Fruit fly (Drosophila melanogaster) whole organism, embryonic: ENCODE data around the gene CG6972.

Experiments used
- Atf-2 ChIP-seq: fragments of 200-800 bp; sonication (Bioruptor generic); optimal IDR thresholded peaks from 2 replicates; lab custom pipeline; 2016; ENCODE audit warnings: missing biosample characterization, missing genetic modification characterization
- Bteb2 ChIP-seq: fragments of 200-800 bp; sonication (Bioruptor generic); optimal IDR thresholded peaks from 2 replicates; lab custom pipeline; 2016; ENCODE audit warnings: missing biosample characterization, missing genetic modification characterization
- C15 ChIP-seq: fragments of 200-800 bp; sonication (Bioruptor generic); IDR thresholded peaks from 3 replicates; pipeline ENCODE4 v1.3.6; 2022; ENCODE audit warnings: missing biosample characterization, missing genetic modification characterization
- CG10366 ChIP-seq: fragments of 200-800 bp; sonication (Bioruptor generic); IDR thresholded peaks from 2 replicates; pipeline ENCODE4 v1.3.6; 2022; ENCODE audit warnings: missing biosample characterization, missing genetic modification characterization
- CG12391 ChIP-seq: fragments of 200-800 bp; sonication (Bioruptor generic); optimal IDR thresholded peaks from 3 replicates; lab custom pipeline; 2018; ENCODE audit warnings: missing biosample characterization, mild to moderate bottlenecking, missing genetic modification characterization, moderate library complexity
- CG12769 ChIP-seq: fragments of 200-800 bp; sonication (Bioruptor generic); optimal IDR thresholded peaks from 2 replicates; lab custom pipeline; 2019; ENCODE audit warnings: missing biosample characterization, mild to moderate bottlenecking, missing genetic modification characterization, moderate library complexity
- CG12942 ChIP-seq: fragments of 200-800 bp; sonication (Bioruptor generic); optimal IDR thresholded peaks from 3 replicates; lab custom pipeline; 2016; ENCODE audit warnings: missing biosample characterization, missing genetic modification characterization
- CG14014 ChIP-seq: fragments of 200-800 bp; sonication (Bioruptor generic); IDR thresholded peaks from 2 replicates; pipeline ENCODE4 v1.3.6; 2022; ENCODE audit warnings: missing biosample characterization, missing genetic modification characterization
- CG14050 ChIP-seq: fragments of 200-800 bp; sonication (Bioruptor generic); IDR thresholded peaks from 3 replicates; pipeline ENCODE4 v1.3.6; 2022; ENCODE audit warnings: missing biosample characterization, missing genetic modification characterization
- CG1602 ChIP-seq: fragments of 200-800 bp; sonication (Bioruptor generic); optimal IDR thresholded peaks from 3 replicates; lab custom pipeline; 2016; ENCODE audit warnings: missing biosample characterization, missing genetic modification characterization
- CG17359 ChIP-seq: fragments of 200-800 bp; sonication (Bioruptor generic); optimal IDR thresholded peaks from 3 replicates; lab custom pipeline; 2018; ENCODE audit warnings: missing biosample characterization, mild to moderate bottlenecking, missing genetic modification characterization, moderate library complexity
- CG18011 ChIP-seq: fragments of 200-800 bp; sonication (Bioruptor generic); optimal IDR thresholded peaks from 2 replicates; lab custom pipeline; 2017; ENCODE audit warnings: missing biosample characterization, missing genetic modification characterization, mild to moderate bottlenecking, moderate library complexity, missing genotype
- CG18764 ChIP-seq: fragments of 200-800 bp; sonication (Bioruptor generic); optimal IDR thresholded peaks from 3 replicates; lab custom pipeline; 2016; ENCODE audit warnings: missing biosample characterization, missing genetic modification characterization
- CG30020 ChIP-seq: fragments of 200-800 bp; optimal IDR thresholded peaks from 2 replicates; lab custom pipeline; 2019; ENCODE audit warnings: missing biosample characterization, mild to moderate bottlenecking, missing genetic modification characterization, moderate library complexity
- CG3065 ChIP-seq: fragments of 200-800 bp; sonication (Bioruptor generic); optimal IDR thresholded peaks from 2 replicates; lab custom pipeline; 2016; ENCODE audit warnings: missing biosample characterization, missing genetic modification characterization
- CG34376 ChIP-seq: fragments of 200-800 bp; sonication (Bioruptor generic); optimal IDR thresholded peaks from 2 replicates; lab custom pipeline; 2018; ENCODE audit warnings: missing biosample characterization, mild to moderate bottlenecking, missing genetic modification characterization
- CG4282 ChIP-seq: fragments of 200-800 bp; sonication (Bioruptor generic); optimal IDR thresholded peaks from 2 replicates; lab custom pipeline; 2016; ENCODE audit warnings: missing biosample characterization, missing genetic modification characterization
- CG4707 ChIP-seq: fragments of 200-800 bp; sonication (Bioruptor generic); optimal IDR thresholded peaks from 2 replicates; lab custom pipeline; 2018; ENCODE audit warnings: missing biosample characterization, mild to moderate bottlenecking, missing genetic modification characterization, moderate library complexity
- CG4730 ChIP-seq: fragments of 200-800 bp; sonication (Bioruptor generic); IDR thresholded peaks from 2 replicates; pipeline ENCODE4 v1.3.6; 2022; ENCODE audit warnings: missing biosample characterization, missing genetic modification characterization
- CG8359 ChIP-seq: fragments of 200-800 bp; sonication (Bioruptor generic); optimal IDR thresholded peaks from 2 replicates; lab custom pipeline; 2017; ENCODE audit warnings: missing biosample characterization, mild to moderate bottlenecking, missing genetic modification characterization, borderline replicate concordance
- CG9215 ChIP-seq: fragments of 200-800 bp; sonication (Bioruptor generic); IDR thresholded peaks from 2 replicates; pipeline ENCODE4 v1.3.6; 2022; ENCODE audit warnings: missing biosample characterization, missing genetic modification characterization
- Dip3 ChIP-seq: fragments of 200-800 bp; sonication (Bioruptor generic); optimal IDR thresholded peaks from 3 replicates; lab custom pipeline; 2016; ENCODE audit warnings: missing biosample characterization, missing genetic modification characterization
- Ets97D ChIP-seq: fragments of 200-800 bp; sonication (Bioruptor generic); optimal IDR thresholded peaks from 3 replicates; lab custom pipeline; 2016; ENCODE audit warnings: missing biosample characterization, missing genetic modification characterization
- H2.0 ChIP-seq: fragments of 200-800 bp; sonication (Bioruptor generic); IDR thresholded peaks from 2 replicates; pipeline ENCODE4 v1.3.6; 2022; ENCODE audit warnings: missing biosample characterization, missing genetic modification characterization
- HLHmδ ChIP-seq: fragments of 200-800 bp; sonication (Bioruptor generic); optimal IDR thresholded peaks from 2 replicates; lab custom pipeline; 2018; ENCODE audit warnings: missing biosample characterization, mild to moderate bottlenecking, missing genetic modification characterization, moderate library complexity
- Hmr ChIP-seq: fragments of 200-800 bp; sonication (Bioruptor generic); optimal IDR thresholded peaks from 3 replicates; lab custom pipeline; 2017; ENCODE audit warnings: mild to moderate bottlenecking, missing biosample characterization, missing genetic modification reagents, missing genetic modification characterization
- Meics ChIP-seq: fragments of 200-800 bp; sonication (Bioruptor generic); optimal IDR thresholded peaks from 2 replicates; lab custom pipeline; 2017; ENCODE audit warnings: missing biosample characterization, mild to moderate bottlenecking, missing genetic modification characterization
- Myb ChIP-seq: fragments of 200-800 bp; sonication (Bioruptor generic); optimal IDR thresholded peaks from 2 replicates; lab custom pipeline; 2016; ENCODE audit warnings: missing biosample characterization, missing genetic modification characterization
- NFAT ChIP-seq: fragments of 200-800 bp; sonication (Bioruptor generic); IDR thresholded peaks from 2 replicates; pipeline ENCODE4 v1.3.6; 2022; ENCODE audit warnings: missing biosample characterization, missing genetic modification characterization
- Neu2 ChIP-seq: fragments of 200-800 bp; sonication (Bioruptor generic); optimal IDR thresholded peaks from 3 replicates; lab custom pipeline; 2016; ENCODE audit warnings: missing biosample characterization, missing genetic modification characterization, borderline replicate concordance
- NfI ChIP-seq: fragments of 200-800 bp; sonication (Bioruptor generic); optimal IDR thresholded peaks from 3 replicates; lab custom pipeline; 2018; ENCODE audit warnings: missing biosample characterization, mild to moderate bottlenecking, missing genetic modification characterization, moderate library complexity
- Rx ChIP-seq: fragments of 200-800 bp; sonication (Bioruptor generic); IDR thresholded peaks from 2 replicates; pipeline ENCODE4 v1.3.6; 2022; ENCODE audit warnings: missing biosample characterization, missing genetic modification characterization
- Six4 ChIP-seq: fragments of 200-800 bp; sonication (Bioruptor generic); optimal IDR thresholded peaks from 2 replicates; lab custom pipeline; 2016; ENCODE audit warnings: missing biosample characterization, missing genetic modification characterization
- amos ChIP-seq: fragments of 200-800 bp; sonication (Bioruptor generic); IDR thresholded peaks from 2 replicates; pipeline ENCODE4 v1.3.6; 2022; ENCODE audit warnings: missing biosample characterization, missing genetic modification characterization; ENCODE audit not compliant: partially characterized antibody
- bab2 ChIP-seq: fragments of 200-800 bp; sonication (Bioruptor generic); optimal IDR thresholded peaks from 2 replicates; lab custom pipeline; 2016; ENCODE audit warnings: missing biosample characterization, missing genetic modification characterization
- cad ChIP-seq: fragments of >200 bp; optimal IDR thresholded peaks from 2 replicates; lab custom pipeline; 2017; ENCODE audit warnings: missing biosample characterization, missing genetic modification characterization
- croc ChIP-seq: fragments of 200-800 bp; sonication (Bioruptor generic); conservative IDR thresholded peaks from 3 replicates; pipeline ENCODE4 v1.3.6; 2022; ENCODE audit warnings: missing biosample characterization, missing genetic modification characterization
- fd64A ChIP-seq: fragments of 200-800 bp; sonication (Bioruptor generic); optimal IDR thresholded peaks from 3 replicates; lab custom pipeline; 2018; ENCODE audit warnings: missing biosample characterization, mild to moderate bottlenecking, missing genetic modification characterization
- gce ChIP-seq: fragments of 200-800 bp; sonication (Bioruptor generic); IDR thresholded peaks from 3 replicates; pipeline ENCODE4 v1.3.6; 2022; ENCODE audit warnings: missing biosample characterization, missing genetic modification characterization
- grn ChIP-seq: fragments of 200-800 bp; sonication (Bioruptor generic); optimal IDR thresholded peaks from 3 replicates; lab custom pipeline; 2017; ENCODE audit warnings: missing biosample characterization, missing genetic modification characterization
- gsb-n ChIP-seq: fragments of 200-800 bp; sonication (Bioruptor generic); optimal IDR thresholded peaks from 3 replicates; lab custom pipeline; 2018; ENCODE audit warnings: missing biosample characterization, mild to moderate bottlenecking, missing genetic modification characterization
- gt ChIP-seq: fragments of 200-800 bp; sonication (Bioruptor generic); IDR thresholded peaks from 2 replicates; pipeline ENCODE4 v1.3.6; 2022; ENCODE audit warnings: missing biosample characterization, missing genetic modification characterization
- h ChIP-seq: fragments of >200 bp; optimal IDR thresholded peaks from 2 replicates; lab custom pipeline; 2017
- kah ChIP-seq: fragments of 200-800 bp; sonication (Bioruptor generic); optimal IDR thresholded peaks from 2 replicates; lab custom pipeline; 2018; ENCODE audit warnings: missing biosample characterization, mild to moderate bottlenecking, missing genetic modification characterization
- klu ChIP-seq: fragments of 200-800 bp; sonication (Bioruptor generic); IDR thresholded peaks from 2 replicates; pipeline ENCODE4 v1.3.6; 2022; ENCODE audit warnings: missing biosample characterization, missing genetic modification characterization
- pnt ChIP-seq: fragments of 200-800 bp; sonication (Bioruptor generic); optimal IDR thresholded peaks from 3 replicates; lab custom pipeline; 2016; ENCODE audit warnings: missing biosample characterization, missing genetic modification characterization
- row ChIP-seq: fragments of 200-800 bp; sonication (Bioruptor generic); IDR thresholded peaks from 3 replicates; pipeline ENCODE4 v1.3.6; 2022; ENCODE audit warnings: missing biosample characterization, missing genetic modification characterization
- sc ChIP-seq, 3 experiments: fragments of >200 bp in 2 of 3; fragments of 200-800 bp in 1 of 3; sonication (Bioruptor generic) in 1 of 3; optimal IDR thresholded peaks; 2 replicates in 2 of 3; 3 replicates in 1 of 3; lab custom pipeline; 2017; ENCODE audit warnings: mild to moderate bottlenecking in 1 of 3, missing biosample characterization in 1 of 3, missing genetic modification characterization in 1 of 3, missing genetic modification reagents in 1 of 3
- scrt ChIP-seq: fragments of 200-800 bp; sonication (Bioruptor generic); optimal IDR thresholded peaks from 2 replicates; lab custom pipeline; 2018; ENCODE audit warnings: missing biosample characterization, mild to moderate bottlenecking, missing genetic modification characterization, moderate library complexity
- sima ChIP-seq: fragments of 200-800 bp; sonication (Bioruptor generic); optimal IDR thresholded peaks from 2 replicates; lab custom pipeline; 2016; ENCODE audit warnings: missing biosample characterization, missing genetic modification characterization
- stwl ChIP-seq: fragments of 200-800 bp; sonication (Bioruptor generic); optimal IDR thresholded peaks from 3 replicates; lab custom pipeline; 2018; ENCODE audit warnings: missing biosample characterization, mild to moderate bottlenecking, missing genetic modification characterization, moderate library complexity
- trh ChIP-seq: fragments of 200-800 bp; sonication (Bioruptor generic); optimal IDR thresholded peaks from 2 replicates; lab custom pipeline; 2016; ENCODE audit warnings: missing biosample characterization, missing genetic modification characterization

CG6972 gene

dm6 chr3R:22745432-22745831, 43.6 kb downstream of the CG6972 start, which contains the start of the genes vret and HP1c (continued):
- TF ChIP-seq CG18764, result no peak
- no peak for TF ChIP-seq fd64A (GFP tag; lab: Kevin White, UChicago)
- TF ChIP-seq sc (optimal IDR thresholded peaks at IDR 0.05; lab: Kevin White, UChicago), result no peak
- TF ChIP-seq sc (GFP tag; optimal IDR thresholded peaks at IDR 0.05; lab: Kevin White, UChicago), result no peak
- TF ChIP-seq pnt, result no peak
- TF ChIP-seq kah (GFP tag; lab: Kevin White, UChicago), result no peak
- TF ChIP-seq CG8359, result no peak
- TF ChIP-seq CG14050 (GFP tag; lab: Robert Waterston, UW), result no peak
- TF ChIP-seq gce, result no peak
- no peak for TF ChIP-seq CG3065 (GFP tag; lab: Kevin White, UChicago)
- TF ChIP-seq CG4707 (GFP tag; lab: Kevin White, UChicago), result no peak
- no peak for TF ChIP-seq cad
- peak; percentile 34 for TF ChIP-seq Ets97D (GFP tag; lab: Kevin White, UChicago)
- no peak for TF ChIP-seq CG10366 (GFP tag; lab: Robert Waterston, UW)
- no peak for TF ChIP-seq Rx
- TF ChIP-seq Hmr (GFP tag; lab: Kevin White, UChicago), result no peak
- no peak for TF ChIP-seq grn (GFP tag; lab: Kevin White, UChicago)
- TF ChIP-seq H2.0 (GFP tag; lab: Robert Waterston, UW), result no peak
- TF ChIP-seq CG30020 (tag; lab: Kevin White, UChicago), result peak; percentile 17
- no peak for TF ChIP-seq gt (GFP tag; lab: Robert Waterston, UW)
- no peak for TF ChIP-seq CG4730
- no peak for TF ChIP-seq CG17359 (tag; lab: Kevin White, UChicago)
- peak; percentile 74 for TF ChIP-seq Myb (GFP tag; lab: Kevin White, UChicago)
- TF ChIP-seq Six4 (GFP tag; lab: Kevin White, UChicago), result no peak
- no peak for TF ChIP-seq CG12391
- no peak for TF ChIP-seq CG14014 (GFP tag; lab: Robert Waterston, UW)
- no peak for TF ChIP-seq HLHmδ (GFP tag; lab: Kevin White, UChicago)
- TF ChIP-seq CG9215 (GFP tag; lab: Robert Waterston, UW), result no peak
- no peak for TF ChIP-seq scrt (GFP tag; lab: Kevin White, UChicago)
- no peak for TF ChIP-seq CG12942
- no peak for TF ChIP-seq Atf-2 (GFP tag; lab: Kevin White, UChicago)
- peak; percentile 33; the same call in 1 of the 2 replicates for TF ChIP-seq amos (GFP tag; lab: Robert Waterston, UW)
- no peak for TF ChIP-seq CG1602 (GFP tag; lab: Kevin White, UChicago)
- TF ChIP-seq h, result no peak
- no peak for TF ChIP-seq CG12769 (tag; lab: Kevin White, UChicago)
- no peak for TF ChIP-seq bab2 (GFP tag; lab: Kevin White, UChicago)
- no peak for TF ChIP-seq Neu2 (GFP tag; lab: Kevin White, UChicago)
- TF ChIP-seq klu (GFP tag; lab: Robert Waterston, UW), result no peak
- no peak for TF ChIP-seq C15 (GFP tag; lab: Robert Waterston, UW)
- TF ChIP-seq CG4282, result no peak
- no peak for TF ChIP-seq NfI (GFP tag; lab: Kevin White, UChicago)
- no peak for TF ChIP-seq croc (GFP tag; lab: Robert Waterston, UW)
- no peak for TF ChIP-seq Dip3 (GFP tag; lab: Kevin White, UChicago)
- no peak for TF ChIP-seq trh
- no peak for TF ChIP-seq CG34376 (GFP tag; lab: Kevin White, UChicago)
- no peak for TF ChIP-seq gsb-n
- no peak for TF ChIP-seq Bteb2 (GFP tag; lab: Kevin White, UChicago)
- TF ChIP-seq NFAT, result no peak
- no peak for TF ChIP-seq Meics (GFP tag; lab: Kevin White, UChicago)
- peak; percentile 69 for TF ChIP-seq stwl (tag; lab: Kevin White, UChicago)
- TF ChIP-seq CG18011 (GFP tag; lab: Kevin White, UChicago), result no peak
- no peak for TF ChIP-seq row (GFP tag; lab: Robert Waterston, UW)
- no peak for TF ChIP-seq sima
